Comparison of ENCODE assay signal across 1 fruit fly cellular context in the genomic region with DNA sequence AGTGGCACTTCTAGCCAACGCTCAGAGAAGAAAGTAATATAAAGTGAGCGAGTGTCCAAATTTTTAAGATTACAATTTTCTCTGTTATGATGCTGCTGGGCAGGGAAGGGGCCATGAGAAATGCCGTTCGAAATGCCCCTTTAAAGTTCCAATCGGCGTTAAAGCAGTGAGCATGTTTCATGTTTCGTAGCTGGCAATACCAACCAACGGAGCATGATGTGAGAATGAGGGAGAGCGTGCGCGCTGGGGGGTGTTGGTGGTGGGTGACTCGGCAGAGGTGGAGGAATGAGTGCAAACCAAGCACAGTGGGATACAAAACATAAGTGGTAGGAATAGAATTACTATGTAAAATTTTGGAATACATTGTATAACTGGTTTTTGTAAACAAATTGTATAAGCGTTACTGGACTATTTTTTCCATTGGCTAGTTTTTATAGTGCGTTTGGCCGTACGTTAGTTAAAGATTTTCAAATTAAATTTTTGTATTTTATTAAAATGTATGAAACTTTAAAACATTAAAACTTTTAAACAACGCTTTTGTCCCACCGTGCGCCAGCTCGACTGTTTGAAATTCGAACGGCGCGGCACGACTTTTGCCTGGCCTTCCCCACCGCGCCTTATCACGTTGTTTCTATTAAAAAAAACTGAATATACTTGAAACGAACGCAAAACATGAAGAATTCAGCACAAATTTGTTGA.
TF ChIP-seq lines count a peak whose summit lies in the region.

No protein-coding gene starts in this region.

TF ChIP-seq in whole organism, embryonic, 481 proteins besides CTCF, POLR2A, EP300 and RAD21 (continued from another document and continues in another):
- TF ChIP-seq scrt (GFP tag; optimal IDR thresholded peaks at IDR 0.05; lab: Kevin White, UChicago) = peak; percentile 99
- peak; percentile 99 for TF ChIP-seq CG13624 (GFP tag; optimal IDR thresholded peaks at IDR 0.05; lab: Kevin White, UChicago)
- no peak for TF ChIP-seq fru (optimal IDR thresholded peaks at IDR 0.05; lab: Kevin White, UChicago)
- peak; percentile 99 for TF ChIP-seq CG6689 (GFP tag; IDR thresholded peaks at IDR 0.05; lab: Robert Waterston, UW)
- peak; percentile 100 for TF ChIP-seq tap (tag; optimal IDR thresholded peaks at IDR 0.05; lab: Kevin White, UChicago)
- peak; percentile 99 for TF ChIP-seq disco-r (GFP tag; optimal IDR thresholded peaks at IDR 0.05; lab: Kevin White, UChicago)
- TF ChIP-seq Neu2 (GFP tag; optimal IDR thresholded peaks at IDR 0.05; lab: Kevin White, UChicago; ENCODE audit: borderline replicate concordance) = peak; percentile 96
- peak; percentile 99 for TF ChIP-seq cato (GFP tag; optimal IDR thresholded peaks at IDR 0.05; lab: Kevin White, UChicago; ENCODE audit: borderline replicate concordance)
- TF ChIP-seq H15 (GFP tag; IDR thresholded peaks at IDR 0.05; lab: Robert Waterston, UW) = peak; percentile 99
- peak; percentile 64 for TF ChIP-seq knrl (GFP tag; IDR thresholded peaks at IDR 0.05; lab: Robert Waterston, UW; ENCODE audit: partially characterized antibody)
- TF ChIP-seq CG30020 (tag; optimal IDR thresholded peaks at IDR 0.05; lab: Kevin White, UChicago) = peak; percentile 94
- peak; percentile 99 for TF ChIP-seq zen (tag; optimal IDR thresholded peaks at IDR 0.05; lab: Kevin White, UChicago)
- TF ChIP-seq cas (GFP tag; IDR thresholded peaks at IDR 0.05; lab: Robert Waterston, UW) = peak; percentile 99
- peak; percentile 99 for TF ChIP-seq sisA (GFP tag; IDR thresholded peaks at IDR 0.05; lab: Robert Waterston, UW)
- peak; percentile 99 for TF ChIP-seq trh (GFP tag; optimal IDR thresholded peaks at IDR 0.05; lab: Kevin White, UChicago)
- TF ChIP-seq Doc3 (GFP tag; IDR thresholded peaks at IDR 0.05; lab: Robert Waterston, UW; ENCODE audit: partially characterized antibody) = no peak
- TF ChIP-seq Xbp1 (GFP tag; optimal IDR thresholded peaks at IDR 0.05; lab: Kevin White, UChicago) = peak; percentile 99
- peak; percentile 99 for TF ChIP-seq Camta (GFP tag; optimal IDR thresholded peaks at IDR 0.05; lab: Kevin White, UChicago)
- peak; percentile 97 for TF ChIP-seq gt (GFP tag; IDR thresholded peaks at IDR 0.05; lab: Robert Waterston, UW)
- TF ChIP-seq crol (GFP tag; IDR thresholded peaks at IDR 0.05; lab: Robert Waterston, UW) = peak; percentile 98
- TF ChIP-seq CG4707 (GFP tag; optimal IDR thresholded peaks at IDR 0.05; lab: Kevin White, UChicago) = peak; percentile 100
- TF ChIP-seq zfh1 (GFP tag; IDR thresholded peaks at IDR 0.05; lab: Robert Waterston, UW) = peak; percentile 99
- peak; percentile 90 for TF ChIP-seq CG7928 (GFP tag; optimal IDR thresholded peaks at IDR 0.05; lab: Kevin White, UChicago)
- TF ChIP-seq Stat92E (GFP tag; optimal IDR thresholded peaks at IDR 0.05; lab: Kevin White, UChicago) = peak in 1 of 3 experiments; percentile 99
- peak; percentile 100 for TF ChIP-seq wor (GFP tag; IDR thresholded peaks at IDR 0.05; lab: Robert Waterston, UW)
- peak; percentile 96 for TF ChIP-seq CG7271 (tag; optimal IDR thresholded peaks at IDR 0.05; lab: Kevin White, UChicago)
- TF ChIP-seq psq (GFP tag; optimal IDR thresholded peaks at IDR 0.05; lab: Kevin White, UChicago) = peak; percentile 98
- peak; percentile 98 for TF ChIP-seq luna (GFP tag; optimal IDR thresholded peaks at IDR 0.05; lab: Kevin White, UChicago)
- TF ChIP-seq Taf1 (GFP tag; IDR thresholded peaks at IDR 0.05; lab: Robert Waterston, UW) = peak; percentile 100
- TF ChIP-seq CG8089 (GFP tag; optimal IDR thresholded peaks at IDR 0.05; lab: Kevin White, UChicago) = peak; percentile 98
- TF ChIP-seq btn (GFP tag; optimal IDR thresholded peaks at IDR 0.05; lab: Kevin White, UChicago) = peak; percentile 93
- TF ChIP-seq CG8478 (optimal IDR thresholded peaks at IDR 0.05; lab: Kevin White, UChicago) = no peak
- TF ChIP-seq dmrt99B (tag; optimal IDR thresholded peaks at IDR 0.05; lab: Kevin White, UChicago) = peak; percentile 100
- TF ChIP-seq CG18011 (GFP tag; optimal IDR thresholded peaks at IDR 0.05; lab: Kevin White, UChicago) = peak; percentile 94
- peak; percentile 100 for TF ChIP-seq Rfx (GFP tag; IDR thresholded peaks at IDR 0.05; lab: Robert Waterston, UW)
- TF ChIP-seq az2 (GFP tag; optimal IDR thresholded peaks at IDR 0.05; lab: Kevin White, UChicago) = peak; percentile 99
- peak; percentile 59; the same call in 1 of the 2 replicates for TF ChIP-seq Bgb (GFP tag; IDR thresholded peaks at IDR 0.05; lab: Robert Waterston, UW; ENCODE audit: partially characterized antibody)
- peak; percentile 99 for TF ChIP-seq Blimp-1 (GFP tag; optimal IDR thresholded peaks at IDR 0.05; lab: Kevin White, UChicago)
- peak; percentile 73 for TF ChIP-seq hb (GFP tag; IDR thresholded peaks at IDR 0.05; lab: Robert Waterston, UW; ENCODE audit: partially characterized antibody)
- peak; percentile 99 for TF ChIP-seq CG14667 (GFP tag; IDR thresholded peaks at IDR 0.05; lab: Robert Waterston, UW)
- peak; percentile 74 to 95 for TF ChIP-seq Trl (optimal IDR thresholded peaks at IDR 0.05; lab: Kevin White, UChicago)
- peak; percentile 99 for TF ChIP-seq Trl (GFP tag; optimal IDR thresholded peaks at IDR 0.05; lab: Kevin White, UChicago)
- peak; percentile 99 for TF ChIP-seq sd (tag; optimal IDR thresholded peaks at IDR 0.05; lab: Kevin White, UChicago)
- TF ChIP-seq dati (GFP tag; IDR thresholded peaks at IDR 0.05; lab: Robert Waterston, UW) = peak; percentile 98
- peak; percentile 24 for TF ChIP-seq bigmax (GFP tag; optimal IDR thresholded peaks at IDR 0.05; lab: Kevin White, UChicago)
- TF ChIP-seq Doc2 (GFP tag; IDR thresholded peaks at IDR 0.05; lab: Robert Waterston, UW) = peak; percentile 99
- peak; percentile 100 for TF ChIP-seq Fer3 (tag; optimal IDR thresholded peaks at IDR 0.05; lab: Kevin White, UChicago)
- TF ChIP-seq CG3838 (GFP tag; optimal IDR thresholded peaks at IDR 0.05; lab: Kevin White, UChicago) = peak; percentile 98
- TF ChIP-seq Elba2 (GFP tag; optimal IDR thresholded peaks at IDR 0.05; lab: Kevin White, UChicago) = peak; percentile 95
- peak; percentile 98 for TF ChIP-seq CG17912 (GFP tag; optimal IDR thresholded peaks at IDR 0.05; lab: Kevin White, UChicago)
- TF ChIP-seq HmgD (GFP tag; optimal IDR thresholded peaks at IDR 0.05; lab: Kevin White, UChicago) = peak; percentile 97
- peak; percentile 97 for TF ChIP-seq abd-A (tag; optimal IDR thresholded peaks at IDR 0.05; lab: Kevin White, UChicago)
- TF ChIP-seq al (GFP tag; IDR thresholded peaks at IDR 0.05; lab: Robert Waterston, UW) = peak; percentile 100
- peak; percentile 98 for TF ChIP-seq da (GFP tag; optimal IDR thresholded peaks at IDR 0.05; lab: Kevin White, UChicago)
- TF ChIP-seq kay (GFP tag; optimal IDR thresholded peaks at IDR 0.05; lab: Kevin White, UChicago) = peak; percentile 99
- peak; percentile 97 for TF ChIP-seq CG8359 (GFP tag; optimal IDR thresholded peaks at IDR 0.05; lab: Kevin White, UChicago; ENCODE audit: borderline replicate concordance)
- peak; percentile 100 for TF ChIP-seq CG7372 (GFP tag; IDR thresholded peaks at IDR 0.05; lab: Robert Waterston, UW)
- peak; percentile 99 for TF ChIP-seq CG12942 (GFP tag; optimal IDR thresholded peaks at IDR 0.05; lab: Kevin White, UChicago)
- peak; percentile 73 for TF ChIP-seq CG9797 (GFP tag; optimal IDR thresholded peaks at IDR 0.05; lab: Kevin White, UChicago)
- peak; percentile 99 for TF ChIP-seq CG11456 (GFP tag; IDR thresholded peaks at IDR 0.05; lab: Robert Waterston, UW)
- TF ChIP-seq fd64A (GFP tag; optimal IDR thresholded peaks at IDR 0.05; lab: Kevin White, UChicago) = peak; percentile 98
- peak; percentile 89; the same call in 3 of the 4 replicates for TF ChIP-seq chinmo (GFP tag; IDR thresholded peaks at IDR 0.05; lab: Robert Waterston, UW; ENCODE audit: partially characterized antibody)
- TF ChIP-seq mam (GFP tag; optimal IDR thresholded peaks at IDR 0.05; lab: Kevin White, UChicago) = peak; percentile 99
- TF ChIP-seq klu (GFP tag; IDR thresholded peaks at IDR 0.05; lab: Robert Waterston, UW) = peak; percentile 100
- TF ChIP-seq Dref (GFP tag; IDR thresholded peaks at IDR 0.05; lab: Robert Waterston, UW) = peak; percentile 54
- TF ChIP-seq CG11723 (GFP tag; optimal IDR thresholded peaks at IDR 0.05; lab: Kevin White, UChicago) = peak; percentile 100
- TF ChIP-seq CG10147 (GFP tag; optimal IDR thresholded peaks at IDR 0.05; lab: Kevin White, UChicago) = peak; percentile 100
- TF ChIP-seq Aef1 (GFP tag; IDR thresholded peaks at IDR 0.05; lab: Robert Waterston, UW) = peak; percentile 99
- TF ChIP-seq Hsf (GFP tag; optimal IDR thresholded peaks at IDR 0.05; lab: Kevin White, UChicago) = peak; percentile 100
- peak; percentile 95 for TF ChIP-seq CG17186 (GFP tag; optimal IDR thresholded peaks at IDR 0.05; lab: Kevin White, UChicago)
- peak; percentile 99 for TF ChIP-seq CG10366 (GFP tag; IDR thresholded peaks at IDR 0.05; lab: Robert Waterston, UW)
- TF ChIP-seq CG17385 (GFP tag; optimal IDR thresholded peaks at IDR 0.05; lab: Kevin White, UChicago) = peak; percentile 100
- TF ChIP-seq HHEX (GFP tag; optimal IDR thresholded peaks at IDR 0.05; lab: Kevin White, UChicago) = peak; percentile 100
- TF ChIP-seq Dbx (GFP tag; IDR thresholded peaks at IDR 0.05; lab: Robert Waterston, UW) = peak; percentile 100
- peak; percentile 33; the same call in 1 of the 3 replicates for TF ChIP-seq CG34224 (GFP tag; IDR thresholded peaks at IDR 0.05; lab: Robert Waterston, UW; ENCODE audit: partially characterized antibody)
- peak; percentile 100 for TF ChIP-seq esg (GFP tag; conservative IDR thresholded peaks at IDR 0.05; lab: Robert Waterston, UW)
- TF ChIP-seq sim (GFP tag; IDR thresholded peaks at IDR 0.05; lab: Robert Waterston, UW) = peak; percentile 98
- peak; percentile 60 for TF ChIP-seq Dp (GFP tag; optimal IDR thresholded peaks at IDR 0.05; lab: Kevin White, UChicago)
- TF ChIP-seq CG32532 (GFP tag; IDR thresholded peaks at IDR 0.05; lab: Robert Waterston, UW) = peak; percentile 100
- peak; percentile 98 for TF ChIP-seq CkIIα-i1 (GFP tag; IDR thresholded peaks at IDR 0.05; lab: Robert Waterston, UW)
- peak; percentile 100 for TF ChIP-seq CG30403 (GFP tag; optimal IDR thresholded peaks at IDR 0.05; lab: Kevin White, UChicago)
- TF ChIP-seq CG4404 (GFP tag; IDR thresholded peaks at IDR 0.05; lab: Robert Waterston, UW) = peak; percentile 100
- TF ChIP-seq HLH54F (GFP tag; optimal IDR thresholded peaks at IDR 0.05; lab: Kevin White, UChicago) = peak; percentile 99
- TF ChIP-seq Ets97D (GFP tag; optimal IDR thresholded peaks at IDR 0.05; lab: Kevin White, UChicago) = peak; percentile 94
- peak; percentile 100 for TF ChIP-seq dmrt11E (tag; optimal IDR thresholded peaks at IDR 0.05; lab: Kevin White, UChicago)
- peak; percentile 99 for TF ChIP-seq zfh2 (GFP tag; optimal IDR thresholded peaks at IDR 0.05; lab: Kevin White, UChicago)
- TF ChIP-seq CG8290 (GFP tag; optimal IDR thresholded peaks at IDR 0.05; lab: Kevin White, UChicago) = peak; percentile 99
- peak; percentile 98 to 99 for TF ChIP-seq CG8290 (tag; optimal IDR thresholded peaks at IDR 0.05; lab: Kevin White, UChicago)
- peak; percentile 99 for TF ChIP-seq Chrac-16 (GFP tag; optimal IDR thresholded peaks at IDR 0.05; lab: Kevin White, UChicago)
- TF ChIP-seq Dip2 (GFP tag; IDR thresholded peaks at IDR 0.05; lab: Robert Waterston, UW) = peak; percentile 85
- TF ChIP-seq CG33213 (GFP tag; optimal IDR thresholded peaks at IDR 0.05; lab: Kevin White, UChicago) = peak; percentile 97
- peak; percentile 99 for TF ChIP-seq CG6683 (GFP tag; optimal IDR thresholded peaks at IDR 0.05; lab: Kevin White, UChicago)
- TF ChIP-seq bsh (GFP tag; optimal IDR thresholded peaks at IDR 0.05; lab: Kevin White, UChicago) = peak; percentile 99 to 100
- peak; percentile 100 for TF ChIP-seq Abd-B (GFP tag; optimal IDR thresholded peaks at IDR 0.05; lab: Kevin White, UChicago)
- peak; percentile 29 for TF ChIP-seq cg (GFP tag; optimal IDR thresholded peaks at IDR 0.05; lab: Kevin White, UChicago)
- TF ChIP-seq Six4 (GFP tag; optimal IDR thresholded peaks at IDR 0.05; lab: Kevin White, UChicago) = peak; percentile 99
- TF ChIP-seq ATbp (GFP tag; optimal IDR thresholded peaks at IDR 0.05; lab: Kevin White, UChicago) = peak; percentile 100
- TF ChIP-seq CG43689 (GFP tag; IDR thresholded peaks at IDR 0.05; lab: Robert Waterston, UW) = peak; percentile 99
- peak; percentile 34; the same call in 1 of the 4 replicates for TF ChIP-seq Dll (GFP tag; IDR thresholded peaks at IDR 0.05; lab: Robert Waterston, UW; ENCODE audit: partially characterized antibody)
- TF ChIP-seq CG14050 (GFP tag; IDR thresholded peaks at IDR 0.05; lab: Robert Waterston, UW) = peak; percentile 99
- TF ChIP-seq CG14014 (GFP tag; IDR thresholded peaks at IDR 0.05; lab: Robert Waterston, UW) = peak; percentile 100
- peak; percentile 100 for TF ChIP-seq CG2712 (tag; optimal IDR thresholded peaks at IDR 0.05; lab: Kevin White, UChicago)
- TF ChIP-seq CG18262 (tag; optimal IDR thresholded peaks at IDR 0.05; lab: Kevin White, UChicago) = peak; percentile 100
- peak; percentile 99 for TF ChIP-seq Awh (GFP tag; IDR thresholded peaks at IDR 0.05; lab: Robert Waterston, UW)
- peak; percentile 100 for TF ChIP-seq gcm (GFP tag; optimal IDR thresholded peaks at IDR 0.05; lab: Kevin White, UChicago)
- TF ChIP-seq CG9437 (GFP tag; optimal IDR thresholded peaks at IDR 0.05; lab: Kevin White, UChicago) = peak; percentile 97
- peak; percentile 99 for TF ChIP-seq CG8765 (GFP tag; IDR thresholded peaks at IDR 0.05; lab: Robert Waterston, UW)
- TF ChIP-seq Sry-δ (GFP tag; optimal IDR thresholded peaks at IDR 0.05; lab: Kevin White, UChicago) = peak; percentile 82
- peak; percentile 100 for TF ChIP-seq caup (GFP tag; optimal IDR thresholded peaks at IDR 0.05; lab: Kevin White, UChicago; ENCODE audit: severe bottlenecking)
- 0 out of 3 replicates have a peak, but pooled peaks have one; percentile 25 for TF ChIP-seq CG7963 (GFP tag; IDR thresholded peaks at IDR 0.05; lab: Robert Waterston, UW; ENCODE audit: partially characterized antibody)
- peak; percentile 95 for TF ChIP-seq Adf1 (GFP tag; IDR thresholded peaks at IDR 0.05; lab: Robert Waterston, UW)
- TF ChIP-seq usp (GFP tag; optimal IDR thresholded peaks at IDR 0.05; lab: Kevin White, UChicago) = no peak
- TF ChIP-seq pzg (GFP tag; optimal IDR thresholded peaks at IDR 0.05; lab: Kevin White, UChicago) = peak; percentile 44
- peak; percentile 100 for TF ChIP-seq CG12391 (tag; optimal IDR thresholded peaks at IDR 0.05; lab: Kevin White, UChicago)
- TF ChIP-seq CG14860 (GFP tag; IDR thresholded peaks at IDR 0.05; lab: Robert Waterston, UW; ENCODE audit: partially characterized antibody) = peak; percentile 73
- TF ChIP-seq CG10959 (GFP tag; IDR thresholded peaks at IDR 0.05; lab: Robert Waterston, UW) = peak; percentile 99
- peak; percentile 98 for TF ChIP-seq crc (GFP tag; optimal IDR thresholded peaks at IDR 0.05; lab: Kevin White, UChicago)
- TF ChIP-seq wdn (GFP tag; IDR thresholded peaks at IDR 0.05; lab: Robert Waterston, UW) = peak; percentile 100
- peak; percentile 99 for TF ChIP-seq mirr (GFP tag; optimal IDR thresholded peaks at IDR 0.05; lab: Kevin White, UChicago)
